Worm (Caenorhabditis elegans): Measurements from ENCODE around the gene W04H10.6.

DNA sequence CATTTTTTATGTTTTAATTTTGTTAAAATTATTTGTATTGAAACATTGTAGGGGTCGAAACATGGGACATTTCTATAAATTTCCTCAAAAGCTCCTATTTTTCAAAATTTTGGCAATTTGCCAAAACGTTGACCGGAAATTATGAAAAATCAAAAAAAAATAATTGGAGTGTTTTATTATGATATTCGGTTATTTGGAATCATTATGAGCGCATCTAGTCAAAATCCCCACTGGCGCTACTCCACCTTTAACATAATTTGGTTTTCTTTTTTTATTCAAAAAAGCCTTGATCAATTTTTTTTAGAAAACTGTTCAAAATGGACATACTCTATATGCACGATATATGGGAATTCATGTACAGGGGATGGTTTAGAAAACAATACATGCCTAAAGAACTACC, 3.0 kb downstream of the W04H10.6 start, which contains the start of gene W04H10.2:
- no peak for TF ChIP-seq ztf-11 (tag; optimal IDR thresholded peaks at IDR 0.05)
- no peak for TF ChIP-seq lin-13 (tag; optimal IDR thresholded peaks at IDR 0.05)
- TF ChIP-seq pha-4 (tag; optimal IDR thresholded peaks at IDR 0.05): no peak
- TF ChIP-seq nhr-2 (tag; optimal IDR thresholded peaks at IDR 0.05): no peak
- no peak for TF ChIP-seq nhr-76 (tag; optimal IDR thresholded peaks at IDR 0.05)
- no peak for TF ChIP-seq nhr-28 (tag; optimal IDR thresholded peaks at IDR 0.05)
- TF ChIP-seq mls-2 (tag; optimal IDR thresholded peaks at IDR 0.05): no peak
- no peak for TF ChIP-seq nhr-12 (tag; optimal IDR thresholded peaks at IDR 0.05)
- TF ChIP-seq sem-2 (GFP tag; optimal IDR thresholded peaks at IDR 0.05): no peak
- no peak for TF ChIP-seq snpc-4 (tag; optimal IDR thresholded peaks at IDR 0.05)
